Worm (Caenorhabditis elegans) whole organism, midembryonic: ENCODE results near the gene W03H9.2.

Experiments
- cog-1 ChIP-seq: sonication (generic microtip); optimal IDR thresholded peaks from 2 replicates; lab custom pipeline; 2016; ENCODE audit warnings: missing genetic modification characterization, missing compliant biosample characterization
- flt-1 ChIP-seq: fragments of 200-800 bp; sonication (Bioruptor generic); IDR thresholded peaks from 2 replicates; pipeline ENCODE4 v1.3.6; 2022; ENCODE audit warnings: missing genetic modification characterization, missing compliant biosample characterization
- ref-1 ChIP-seq: fragments of 200-800 bp; sonication (Bioruptor generic); conservative IDR thresholded peaks from 2 replicates; pipeline ENCODE4 v1.3.6; 2022; ENCODE audit warnings: missing genetic modification reagents, missing genetic modification characterization, missing compliant biosample characterization
- ztf-23 ChIP-seq: fragments of 200-800 bp; sonication (Bioruptor generic); IDR thresholded peaks from 2 replicates; pipeline ENCODE4 v1.3.6; 2022; ENCODE audit warnings: missing genetic modification reagents, missing genetic modification characterization, missing compliant biosample characterization

DNA sequence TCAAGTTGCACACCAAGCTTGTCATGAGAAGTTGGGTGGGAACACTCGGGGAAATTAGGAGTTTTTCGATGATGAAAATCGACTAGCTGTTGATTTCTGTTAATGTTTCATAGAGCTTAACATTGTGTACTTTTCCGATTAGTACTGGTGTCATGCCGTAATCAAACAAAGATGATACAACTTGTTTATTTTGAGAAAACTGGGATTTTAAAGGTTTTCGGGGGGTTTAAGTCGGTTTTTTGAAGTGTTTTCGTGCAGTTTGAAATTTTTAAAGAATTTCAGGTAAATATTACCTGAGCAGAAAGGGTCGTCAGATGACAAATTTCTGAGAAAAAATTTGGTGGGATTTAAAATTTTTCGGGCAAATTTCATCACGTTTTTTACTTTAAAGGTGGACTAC lies 27.9 kb upstream of the W03H9.2 start, which contains the start of gene eat-2:
- TF ChIP-seq ref-1 (GFP tag; lab: Robert Waterston, UW), result no peak
- no peak for TF ChIP-seq cog-1 (tag; lab: Kevin White, UChicago)
- no peak for TF ChIP-seq flt-1
- TF ChIP-seq ztf-23 (GFP tag; lab: Robert Waterston, UW), result no peak
